Fruit fly (Drosophila melanogaster): ENCODE measurements around the gene Pcp.

Gene Pcp

dm6 chr2L:7042150-7042811 is 20.8 kb downstream of the Pcp start (continued):
- TF ChIP-seq CG30403 (GFP tag; optimal IDR thresholded peaks at IDR 0.05) = peak; percentile 44
- TF ChIP-seq Nf-YC (tag; optimal IDR thresholded peaks at IDR 0.05) = peak; percentile 46
- TF ChIP-seq cad (GFP tag; optimal IDR thresholded peaks at IDR 0.05) = no peak
- peak; percentile 84 for TF ChIP-seq CG9437 (GFP tag; optimal IDR thresholded peaks at IDR 0.05)
- no peak for TF ChIP-seq CG18764 (GFP tag; optimal IDR thresholded peaks at IDR 0.05)
- peak; percentile 60 for TF ChIP-seq NFAT (GFP tag; IDR thresholded peaks at IDR 0.05)
- peak; percentile 12; the same call in 1 of the 2 replicates for TF ChIP-seq ara (GFP tag; IDR thresholded peaks at IDR 0.05)
- peak; percentile 47; the same call in 1 of the 2 replicates for TF ChIP-seq rib (GFP tag; IDR thresholded peaks at IDR 0.05)
- peak; percentile 58 for TF ChIP-seq dysf (GFP tag; IDR thresholded peaks at IDR 0.05)
- TF ChIP-seq schlank (tag; optimal IDR thresholded peaks at IDR 0.05) = peak; percentile 56
- peak; percentile 92 for TF ChIP-seq kah (GFP tag; optimal IDR thresholded peaks at IDR 0.05)
- peak; percentile 10 for TF ChIP-seq CG33557 (GFP tag; optimal IDR thresholded peaks at IDR 0.05)
- peak; percentile 44 for TF ChIP-seq lbe (GFP tag; optimal IDR thresholded peaks at IDR 0.05)
- no peak for TF ChIP-seq CG8765 (GFP tag; IDR thresholded peaks at IDR 0.05)
- TF ChIP-seq CG2202 (tag; optimal IDR thresholded peaks at IDR 0.05) = peak; percentile 11
- TF ChIP-seq caup (GFP tag; optimal IDR thresholded peaks at IDR 0.05; ENCODE audit: severe bottlenecking) = peak; percentile 67
- no peak for TF ChIP-seq sc (optimal IDR thresholded peaks at IDR 0.05)
- TF ChIP-seq sc (GFP tag; optimal IDR thresholded peaks at IDR 0.05) = no peak
- peak; percentile 64 for TF ChIP-seq chm (GFP tag; IDR thresholded peaks at IDR 0.05)
- peak; percentile 65; the same call in 2 of the 3 replicates for TF ChIP-seq Mrtf (GFP tag; IDR thresholded peaks at IDR 0.05)
- TF ChIP-seq NK7.1 (GFP tag; optimal IDR thresholded peaks at IDR 0.05) = peak; percentile 21
- no peak for TF ChIP-seq zen (tag; optimal IDR thresholded peaks at IDR 0.05)
- peak; percentile 31 for TF ChIP-seq CG12744 (GFP tag; optimal IDR thresholded peaks at IDR 0.05)
- TF ChIP-seq unc-4 (GFP tag; IDR thresholded peaks at IDR 0.05; ENCODE audit: partially characterized antibody) = peak; percentile 69
- no peak for TF ChIP-seq Trl (optimal IDR thresholded peaks at IDR 0.05)
- peak; percentile 50 for TF ChIP-seq Trl (GFP tag; optimal IDR thresholded peaks at IDR 0.05)
- peak; percentile 34 for TF ChIP-seq CG10274 (GFP tag; optimal IDR thresholded peaks at IDR 0.05)
- peak; percentile 20 for TF ChIP-seq CG8944 (GFP tag; optimal IDR thresholded peaks at IDR 0.05)
- no peak for TF ChIP-seq oc (tag; optimal IDR thresholded peaks at IDR 0.05)
- TF ChIP-seq pnt (GFP tag; optimal IDR thresholded peaks at IDR 0.05) = no peak
- TF ChIP-seq CG6272 (GFP tag; IDR thresholded peaks at IDR 0.05) = peak; percentile 15; the same call in 1 of the 2 replicates
- peak; percentile 77 for TF ChIP-seq CG12769 (tag; optimal IDR thresholded peaks at IDR 0.05)
- TF ChIP-seq Oli (tag; optimal IDR thresholded peaks at IDR 0.05) = peak; percentile 17
- TF ChIP-seq Vsx1 (GFP tag; optimal IDR thresholded peaks at IDR 0.05) = no peak
- TF ChIP-seq kay (GFP tag; optimal IDR thresholded peaks at IDR 0.05) = no peak
- peak; percentile 90 for TF ChIP-seq CG1603 (tag; optimal IDR thresholded peaks at IDR 0.05)
- no peak for TF ChIP-seq pita (GFP tag; optimal IDR thresholded peaks at IDR 0.05)
- TF ChIP-seq sna (GFP tag; IDR thresholded peaks at IDR 0.05; ENCODE audit: partially characterized antibody) = peak; percentile 66; the same call in 1 of the 2 replicates
- no peak for TF ChIP-seq CG4282 (GFP tag; optimal IDR thresholded peaks at IDR 0.05)
- TF ChIP-seq CG14860 (GFP tag; IDR thresholded peaks at IDR 0.05; ENCODE audit: partially characterized antibody) = peak; percentile 29; the same call in 1 of the 3 replicates
- peak; percentile 36 for TF ChIP-seq CG13296 (GFP tag; optimal IDR thresholded peaks at IDR 0.05)
- peak; percentile 36 for TF ChIP-seq al (GFP tag; IDR thresholded peaks at IDR 0.05)
- peak; percentile 48 for TF ChIP-seq CG13624 (GFP tag; optimal IDR thresholded peaks at IDR 0.05)
- TF ChIP-seq CG14965 (GFP tag; optimal IDR thresholded peaks at IDR 0.05; ENCODE audit: borderline replicate concordance) = no peak
- no peak for TF ChIP-seq Spps (tag; optimal IDR thresholded peaks at IDR 0.05)
- TF ChIP-seq CG14014 (GFP tag; IDR thresholded peaks at IDR 0.05) = peak; percentile 43; the same call in 1 of the 2 replicates
- no peak; the same call in 2 of the 3 replicates for TF ChIP-seq gce (GFP tag; IDR thresholded peaks at IDR 0.05)
- peak; percentile 47 for TF ChIP-seq cg (GFP tag; optimal IDR thresholded peaks at IDR 0.05)
- peak; percentile 97 for TF ChIP-seq CG10267 (tag; optimal IDR thresholded peaks at IDR 0.05)
- peak; percentile 27 for TF ChIP-seq Nf-YB (GFP tag; optimal IDR thresholded peaks at IDR 0.05)
